Fruit fly (Drosophila melanogaster): ENCODE results near the gene Swt1.

DNA sequence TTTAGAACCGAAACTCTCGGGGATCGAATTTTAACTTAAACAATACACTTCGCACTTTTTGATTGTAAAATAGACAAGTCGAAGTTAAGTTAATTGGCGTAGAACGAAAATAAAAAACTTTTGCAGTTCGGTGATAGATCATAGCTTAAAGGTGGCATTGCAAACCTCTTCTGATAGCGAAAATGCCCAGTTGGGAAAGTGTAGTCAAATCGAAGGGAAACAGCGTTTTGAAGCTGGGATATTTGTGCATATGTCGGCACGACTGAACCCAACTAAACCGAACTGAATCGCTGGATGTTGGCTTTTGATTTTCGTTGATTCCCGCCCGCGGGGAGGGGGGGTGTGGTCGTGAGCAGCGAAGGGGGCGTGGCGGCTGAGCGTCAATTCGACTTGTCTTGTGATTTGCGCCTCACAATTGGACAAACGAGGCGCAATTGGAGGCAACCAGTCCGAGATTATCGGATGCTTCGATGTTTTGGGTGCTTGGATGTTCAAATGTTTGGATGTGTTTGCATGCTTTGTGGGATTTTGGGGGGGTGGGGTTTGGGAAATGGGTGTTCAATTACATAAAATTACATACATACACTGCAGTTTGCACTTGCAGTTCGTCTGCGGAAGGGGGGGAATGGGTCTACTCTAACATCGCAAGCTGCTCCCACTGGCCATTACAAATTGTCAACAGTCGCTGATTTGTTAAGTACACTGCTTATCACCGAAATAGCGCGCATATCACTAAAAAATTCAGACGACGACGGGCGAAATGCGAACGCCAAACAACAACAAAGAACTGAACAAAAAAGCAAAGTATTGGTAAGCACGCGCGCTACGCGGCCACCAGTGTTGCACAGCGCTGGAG is 5.5 kb downstream of the Swt1 start:
- TF ChIP-seq CG11294 (GFP tag; IDR thresholded peaks at IDR 0.05): no peak
- no peak for TF ChIP-seq CG34406 (GFP tag; optimal IDR thresholded peaks at IDR 0.05)
- TF ChIP-seq CG32006 (GFP tag; optimal IDR thresholded peaks at IDR 0.05): no peak
- TF ChIP-seq CG16779 (tag; optimal IDR thresholded peaks at IDR 0.05): no peak
- TF ChIP-seq OdsH (GFP tag; optimal IDR thresholded peaks at IDR 0.05): no peak
- TF ChIP-seq Lpt (GFP tag; optimal IDR thresholded peaks at IDR 0.05): no peak
- TF ChIP-seq ss (GFP tag; optimal IDR thresholded peaks at IDR 0.05): no peak
- no peak for TF ChIP-seq CG9139 (GFP tag; optimal IDR thresholded peaks at IDR 0.05)
- TF ChIP-seq CG6854 (GFP tag; optimal IDR thresholded peaks at IDR 0.05): no peak
